Worm (Caenorhabditis elegans) whole organism, L3 larva: Measurements from ENCODE around the gene smc-5.

ENCODE experiments used
- ceh-82 ChIP-seq: fragments of 150-350 bp; optimal IDR thresholded peaks from 2 replicates; lab custom pipeline; 2014; ENCODE audit warnings: missing biosample characterization, missing genetic modification characterization
- ceh-9 ChIP-seq: sonication (generic microtip); optimal IDR thresholded peaks from 2 replicates; lab custom pipeline; 2018; ENCODE audit warnings: missing biosample characterization, missing genetic modification characterization
- elt-1 ChIP-seq: fragments of 150-350 bp; optimal IDR thresholded peaks from 2 replicates; lab custom pipeline; 2014; ENCODE audit warnings: missing biosample characterization, missing genetic modification characterization
- fkh-2 ChIP-seq: fragments of 150-350 bp; optimal IDR thresholded peaks from 2 replicates; lab custom pipeline; 2014; ENCODE audit warnings: missing biosample characterization, missing genetic modification reagents, missing genetic modification characterization
- nhr-12 ChIP-seq: fragments of 150-350 bp; optimal IDR thresholded peaks from 2 replicates; lab custom pipeline; 2014; ENCODE audit warnings: missing biosample characterization, missing genetic modification characterization

DNA sequence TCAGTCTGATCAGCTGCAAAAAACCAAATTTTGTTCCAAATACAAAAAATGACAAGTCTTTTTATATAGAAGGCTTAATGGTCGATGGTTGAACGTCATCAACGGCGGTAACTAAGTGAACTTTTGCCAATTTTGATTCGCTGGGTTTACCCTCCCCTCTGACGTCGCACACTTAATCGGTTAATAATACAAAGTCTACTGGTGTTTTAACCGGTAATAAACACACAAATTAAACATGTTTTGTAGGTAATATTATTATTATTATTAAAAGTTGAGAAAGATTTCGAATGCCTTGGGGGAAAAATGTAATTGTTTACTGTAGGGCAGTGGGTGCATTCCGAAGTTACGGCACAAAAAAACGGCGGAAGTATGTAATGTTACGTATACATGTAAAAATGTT is 1.2 kb upstream of the smc-5 start, which contains the start of gene pho-12:
- TF ChIP-seq ceh-82 (tag; lab: Kevin White, UChicago) (no peak), nhr-12 (no peak), ceh-9 (tag; lab: Kevin White, UChicago) (no peak), fkh-2 (no peak), elt-1 (no peak)
